Worm (Caenorhabditis elegans) whole organism, midembryonic: ENCODE measurements around the gene C07H4.1.

ENCODE experiments used
- flt-1 ChIP-seq: fragments of 200-800 bp; sonication (Bioruptor generic); IDR thresholded peaks from 2 replicates; pipeline ENCODE4 v1.3.6; 2022; ENCODE audit warnings: missing genetic modification characterization, missing compliant biosample characterization
- med-1 ChIP-seq: sonication (generic microtip); optimal IDR thresholded peaks from 2 replicates; lab custom pipeline; 2017; ENCODE audit warnings: missing genetic modification characterization, mild to moderate bottlenecking, missing compliant biosample characterization, antibody characterized with exemption, missing genetic modification reagents; ENCODE audit not compliant: insufficient read depth
- ref-1 ChIP-seq: fragments of 200-800 bp; sonication (Bioruptor generic); conservative IDR thresholded peaks from 2 replicates; pipeline ENCODE4 v1.3.6; 2022; ENCODE audit warnings: missing genetic modification reagents, missing genetic modification characterization, missing compliant biosample characterization
- tab-1 ChIP-seq: fragments of 200-800 bp; sonication (Bioruptor generic); IDR thresholded peaks from 2 replicates; pipeline ENCODE4 v1.3.6; 2022; ENCODE audit warnings: missing genetic modification characterization, missing compliant biosample characterization
- ztf-23 ChIP-seq: fragments of 200-800 bp; sonication (Bioruptor generic); IDR thresholded peaks from 2 replicates; pipeline ENCODE4 v1.3.6; 2022; ENCODE audit warnings: missing genetic modification reagents, missing genetic modification characterization, missing compliant biosample characterization
- ztf-29 ChIP-seq: fragments of 200-800 bp; sonication (Bioruptor generic); IDR thresholded peaks from 2 replicates; pipeline ENCODE4 v1.3.6; 2022; ENCODE audit warnings: missing genetic modification reagents, missing genetic modification characterization, missing compliant biosample characterization

ce11 chrII:9064437-9064836, 29.0 kb downstream of the C07H4.1 start:
- TF ChIP-seq tab-1 (GFP tag; lab: Robert Waterston, UW), result no peak
- TF ChIP-seq ztf-29 (GFP tag; lab: Robert Waterston, UW), result no peak
- TF ChIP-seq ref-1, result no peak
- TF ChIP-seq flt-1 (GFP tag; lab: Robert Waterston, UW), result no peak
- no peak for TF ChIP-seq ztf-23 (GFP tag; lab: Robert Waterston, UW)
- no peak for TF ChIP-seq med-1
